Worm (Caenorhabditis elegans): ENCODE results near the gene T28F3.11.

Gene T28F3.11

DNA sequence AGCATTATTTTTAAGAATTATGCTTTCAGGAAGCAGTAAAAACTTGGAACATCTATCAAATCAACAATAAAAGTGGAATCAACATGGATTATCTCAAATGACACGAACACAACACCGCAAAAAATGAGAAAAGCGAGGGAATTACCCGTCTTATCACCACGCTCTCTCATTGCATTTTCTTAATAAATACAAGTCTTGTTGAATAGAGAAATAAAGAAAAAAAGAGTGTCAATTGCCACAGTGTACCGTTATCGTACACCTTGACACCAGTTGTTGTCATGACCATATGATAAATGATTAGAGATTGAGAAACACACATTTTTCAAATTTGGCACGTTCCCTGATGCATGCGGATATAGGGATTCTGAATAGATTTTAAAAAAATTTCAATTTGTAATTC lies 27.8 kb downstream of the T28F3.11 start:
- TF ChIP-seq aly-1 (tag; optimal IDR thresholded peaks at IDR 0.05) = no peak
- TF ChIP-seq flt-1 (GFP tag; IDR thresholded peaks at IDR 0.05) = no peak

DNA sequence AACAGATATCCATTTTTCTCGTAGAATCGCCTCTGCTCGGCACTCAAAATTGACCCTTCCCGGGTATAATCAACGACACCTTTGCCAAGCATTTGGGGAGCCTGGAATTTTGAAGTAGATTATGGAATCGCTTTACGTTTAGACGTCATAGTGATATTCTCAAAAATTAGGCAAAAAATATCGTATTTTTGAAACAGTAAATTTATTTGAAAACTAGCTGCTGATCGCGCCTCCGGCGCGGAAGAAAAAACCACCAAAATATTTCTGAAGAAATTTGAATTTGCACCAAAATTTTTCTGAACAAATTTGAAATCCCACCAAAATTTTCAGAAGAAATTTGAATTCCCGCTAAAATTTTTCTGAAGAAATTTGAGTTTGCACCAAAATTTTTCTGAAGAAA lies 29.1 kb downstream of the T28F3.11 start, which contains the start of gene ZK550.6:
Gene ZK550.6 (minus strand): TSS at position 101 of the 400 bp plus-strand sequence.
- TF ChIP-seq tra-4 (tag; optimal IDR thresholded peaks at IDR 0.05) = no peak
- no peak for TF ChIP-seq F13C5.2 (tag; optimal IDR thresholded peaks at IDR 0.05)
- no peak for TF ChIP-seq tbx-11 (GFP tag; IDR thresholded peaks at IDR 0.05)

DNA sequence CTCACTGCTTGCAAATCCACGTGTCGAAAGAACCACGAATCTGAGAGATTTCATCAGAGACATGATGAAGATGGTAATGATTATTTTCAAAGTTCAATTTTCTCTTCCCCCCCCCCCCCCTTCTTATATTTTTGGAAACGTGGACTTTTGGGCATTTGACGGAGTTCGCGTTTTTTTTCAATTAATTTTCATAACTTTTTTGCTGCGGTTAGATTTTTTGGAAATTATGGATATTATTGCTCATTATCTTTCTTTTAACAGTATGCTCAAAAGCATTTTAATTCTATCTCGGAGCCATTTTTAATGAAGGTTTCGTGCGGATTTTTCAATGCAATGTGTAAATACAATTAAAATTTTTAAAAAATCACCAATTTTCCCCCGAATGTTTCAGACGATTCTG lies 32.2 kb downstream of the T28F3.11 start, which contains the start of gene phyh-1:
Gene phyh-1 (minus strand): TSS at position 101 of the 400 bp plus-strand sequence.
- TF ChIP-seq tra-4 (tag; optimal IDR thresholded peaks at IDR 0.05) (no peak), ets-7 (tag; optimal IDR thresholded peaks at IDR 0.05) (no peak), hmg-4 (GFP tag; optimal IDR thresholded peaks at IDR 0.05) (no peak), hnd-1 (tag; optimal IDR thresholded peaks at IDR 0.05) (no peak), sea-1 (GFP tag; conservative IDR thresholded peaks at IDR 0.05) (no peak), F13C5.2 (tag; optimal IDR thresholded peaks at IDR 0.05) (no peak), pes-1 (GFP tag; IDR thresholded peaks at IDR 0.05) (no peak), aly-1 (tag; optimal IDR thresholded peaks at IDR 0.05) (no peak), ceh-36 (tag; optimal IDR thresholded peaks at IDR 0.05) (no peak), hmbx-1 (tag; optimal IDR thresholded peaks at IDR 0.05) (no peak), ama-1 (optimal IDR thresholded peaks at IDR 0.05) (no peak), tbx-37 (GFP tag; conservative IDR thresholded peaks at IDR 0.05) (no peak), tbx-11 (GFP tag; IDR thresholded peaks at IDR 0.05) (no peak), ceh-13 (GFP tag; optimal IDR thresholded peaks at IDR 0.05) (no peak), B0310.2 (tag; optimal IDR thresholded peaks at IDR 0.05) (no peak), scrt-1 (GFP tag; IDR thresholded peaks at IDR 0.05) (no peak), flt-1 (GFP tag; IDR thresholded peaks at IDR 0.05) (no peak)

DNA sequence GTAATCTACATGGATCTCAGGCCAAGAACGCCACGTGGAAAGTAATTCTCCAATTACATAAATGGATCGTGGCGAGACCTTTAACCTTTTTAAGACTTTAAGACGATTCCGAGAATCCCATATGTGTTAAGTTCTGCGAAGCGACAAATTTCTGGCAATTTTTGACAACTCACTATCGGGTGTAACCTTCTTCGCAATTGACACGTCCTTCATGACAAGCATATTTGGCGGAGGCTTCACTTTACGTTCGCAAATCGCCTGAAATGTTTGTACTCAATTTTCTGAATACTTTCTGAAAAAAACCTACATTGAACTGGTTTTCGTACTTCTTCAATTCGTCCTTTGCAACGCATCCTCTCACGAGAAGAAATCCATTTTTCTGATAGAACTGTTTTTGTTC lies 32.7 kb downstream of the T28F3.11 start:
- TF ChIP-seq hnd-1 (tag; optimal IDR thresholded peaks at IDR 0.05) = no peak

DNA sequence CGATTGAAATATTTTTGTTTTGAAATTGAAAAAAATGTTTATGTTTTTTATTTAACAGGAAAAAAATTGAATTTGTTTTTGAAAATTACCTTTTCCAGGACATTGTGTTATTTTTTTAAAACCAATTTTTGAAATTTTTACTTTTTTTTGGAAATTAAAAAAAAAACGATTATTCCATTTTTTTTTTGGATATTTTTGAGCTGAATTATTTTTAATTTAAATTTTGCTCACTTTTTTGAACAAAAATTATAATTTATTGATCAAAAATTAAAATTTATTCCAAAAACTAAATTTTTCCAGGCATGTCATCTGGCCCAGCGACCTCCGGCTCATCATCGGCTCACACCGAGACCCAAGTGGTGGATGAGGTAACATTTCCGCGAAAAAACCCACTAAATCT lies 36.5 kb downstream of the T28F3.11 start, which contains the start of gene gtf-2E1:
Gene gtf-2E1 (plus strand): TSS at position 301 of the 400 bp plus-strand sequence.
- TF ChIP-seq ama-1 (optimal IDR thresholded peaks at IDR 0.05) (no peak), tbx-11 (GFP tag; IDR thresholded peaks at IDR 0.05) (no peak), scrt-1 (GFP tag; IDR thresholded peaks at IDR 0.05) (no peak), B0310.2 (tag; optimal IDR thresholded peaks at IDR 0.05) (no peak), sea-1 (GFP tag; conservative IDR thresholded peaks at IDR 0.05) (no peak), tbx-37 (GFP tag; conservative IDR thresholded peaks at IDR 0.05) (no peak), F13C5.2 (tag; optimal IDR thresholded peaks at IDR 0.05) (no peak), aly-1 (tag; optimal IDR thresholded peaks at IDR 0.05) (no peak), tra-4 (tag; optimal IDR thresholded peaks at IDR 0.05) (no peak), ceh-13 (GFP tag; optimal IDR thresholded peaks at IDR 0.05) (no peak), hmbx-1 (tag; optimal IDR thresholded peaks at IDR 0.05) (no peak), ceh-36 (tag; optimal IDR thresholded peaks at IDR 0.05) (no peak), ets-7 (tag; optimal IDR thresholded peaks at IDR 0.05) (no peak), pes-1 (GFP tag; IDR thresholded peaks at IDR 0.05) (no peak), flt-1 (GFP tag; IDR thresholded peaks at IDR 0.05) (no peak), hnd-1 (tag; optimal IDR thresholded peaks at IDR 0.05) (no peak)

DNA sequence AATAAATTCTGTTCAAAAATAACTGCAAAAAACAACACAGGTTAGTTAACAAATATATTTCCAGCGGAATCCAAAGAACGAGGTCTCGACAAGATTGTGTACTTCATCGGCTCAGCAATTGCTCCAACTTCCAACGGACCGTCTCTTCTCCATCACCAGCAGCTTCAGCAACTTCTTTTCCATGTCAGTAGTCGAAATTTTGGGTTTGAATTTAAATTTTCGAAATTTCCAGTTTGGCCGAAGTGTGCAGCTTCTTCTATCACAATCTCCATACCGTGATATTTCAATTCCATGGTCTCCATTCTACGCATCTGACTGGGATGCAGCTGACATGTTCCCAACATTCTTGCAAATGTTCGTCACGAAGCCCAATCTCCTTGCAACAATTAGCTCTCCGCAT lies 38.0 kb downstream of the T28F3.11 start:
- no peak for TF ChIP-seq pes-1 (GFP tag; IDR thresholded peaks at IDR 0.05)
- no peak for TF ChIP-seq hmg-4 (GFP tag; optimal IDR thresholded peaks at IDR 0.05)
- TF ChIP-seq tra-4 (tag; optimal IDR thresholded peaks at IDR 0.05) = no peak
- TF ChIP-seq ceh-36 (tag; optimal IDR thresholded peaks at IDR 0.05) = no peak
- no peak for TF ChIP-seq tbx-37 (GFP tag; conservative IDR thresholded peaks at IDR 0.05)
- TF ChIP-seq ceh-13 (GFP tag; optimal IDR thresholded peaks at IDR 0.05) = no peak
- no peak for TF ChIP-seq ets-7 (tag; optimal IDR thresholded peaks at IDR 0.05)
- TF ChIP-seq scrt-1 (GFP tag; IDR thresholded peaks at IDR 0.05) = no peak
- no peak for TF ChIP-seq flt-1 (GFP tag; IDR thresholded peaks at IDR 0.05)
- no peak for TF ChIP-seq hnd-1 (tag; optimal IDR thresholded peaks at IDR 0.05)
- TF ChIP-seq ama-1 (optimal IDR thresholded peaks at IDR 0.05) = no peak
- TF ChIP-seq hmbx-1 (tag; optimal IDR thresholded peaks at IDR 0.05) = no peak
- no peak for TF ChIP-seq B0310.2 (tag; optimal IDR thresholded peaks at IDR 0.05)
- no peak for TF ChIP-seq F13C5.2 (tag; optimal IDR thresholded peaks at IDR 0.05)
- TF ChIP-seq tbx-11 (GFP tag; IDR thresholded peaks at IDR 0.05) = no peak
- TF ChIP-seq aly-1 (tag; optimal IDR thresholded peaks at IDR 0.05) = no peak

DNA sequence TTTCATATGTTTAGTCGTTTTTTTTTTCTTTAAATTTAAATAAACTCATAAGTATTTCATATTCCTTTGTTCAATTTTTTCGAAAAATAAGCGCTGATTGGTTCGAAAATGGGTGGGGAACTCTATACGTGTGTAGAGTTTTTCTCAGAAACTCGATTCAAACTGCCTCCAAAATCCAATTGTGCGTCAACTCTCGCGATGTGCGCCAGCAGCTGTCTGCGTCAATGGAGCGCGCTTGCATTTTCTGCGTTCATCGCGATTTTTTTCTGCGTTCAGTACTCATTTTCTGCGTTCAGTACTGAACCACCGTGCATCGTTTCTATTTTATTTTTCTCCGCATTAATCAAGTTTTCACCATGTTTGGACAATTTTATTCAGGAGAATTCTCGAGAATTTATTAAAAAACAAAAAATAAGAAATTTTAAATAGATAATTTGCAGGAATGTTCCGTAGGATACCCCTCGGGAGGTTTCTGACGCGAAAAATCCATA lies 41.7 kb downstream of the T28F3.11 start, which contains the start of gene eelo-2:
Gene eelo-2 (plus strand): TSS at position 441 of the 491 bp plus-strand sequence.
- TF ChIP-seq tbx-37 (GFP tag; conservative IDR thresholded peaks at IDR 0.05) = peak; percentile 50; the same call in 1 of the 2 replicates
- TF ChIP-seq F13C5.2 (tag; optimal IDR thresholded peaks at IDR 0.05) = peak; percentile 92
- no peak for TF ChIP-seq sea-1 (GFP tag; conservative IDR thresholded peaks at IDR 0.05)
- TF ChIP-seq ceh-13 (GFP tag; optimal IDR thresholded peaks at IDR 0.05) = no peak
- no peak for TF ChIP-seq ama-1 (optimal IDR thresholded peaks at IDR 0.05)
- TF ChIP-seq pes-1 (GFP tag; IDR thresholded peaks at IDR 0.05) = peak; percentile 72
- no peak for TF ChIP-seq B0310.2 (tag; optimal IDR thresholded peaks at IDR 0.05)
- TF ChIP-seq hnd-1 (tag; optimal IDR thresholded peaks at IDR 0.05) = peak; percentile 22
- TF ChIP-seq scrt-1 (GFP tag; IDR thresholded peaks at IDR 0.05) = 0 out of 2 replicates have a peak, but pooled peaks have one; percentile 31
- TF ChIP-seq flt-1 (GFP tag; IDR thresholded peaks at IDR 0.05) = 0 out of 2 replicates have a peak, but pooled peaks have one; percentile 36
- TF ChIP-seq tbx-11 (GFP tag; IDR thresholded peaks at IDR 0.05) = no peak
- TF ChIP-seq hmbx-1 (tag; optimal IDR thresholded peaks at IDR 0.05) = no peak
- peak; percentile 5 for TF ChIP-seq ceh-36 (tag; optimal IDR thresholded peaks at IDR 0.05)
- no peak for TF ChIP-seq ets-7 (tag; optimal IDR thresholded peaks at IDR 0.05)
- TF ChIP-seq tra-4 (tag; optimal IDR thresholded peaks at IDR 0.05) = no peak
- no peak for TF ChIP-seq aly-1 (tag; optimal IDR thresholded peaks at IDR 0.05)
- peak; percentile 89 for TF ChIP-seq hmg-4 (GFP tag; optimal IDR thresholded peaks at IDR 0.05)

DNA sequence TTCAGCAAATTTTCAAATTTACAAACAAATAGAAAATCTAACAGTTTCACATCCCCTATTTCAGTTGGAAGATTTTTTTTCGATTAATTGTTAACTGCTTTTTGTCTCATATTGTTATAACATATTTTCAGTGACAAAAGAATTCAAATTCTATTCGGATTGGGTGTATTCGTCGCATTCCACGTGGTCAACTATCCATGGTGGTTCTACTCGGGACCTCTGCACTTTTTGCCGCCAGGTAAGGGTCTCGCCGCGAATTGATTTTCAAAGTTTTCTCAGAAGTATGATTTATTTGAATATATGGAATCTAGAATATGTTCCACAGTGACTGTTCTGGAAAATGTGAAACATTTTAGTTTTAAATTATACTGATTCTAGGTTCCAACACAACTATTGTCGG lies 42.9 kb downstream of the T28F3.11 start:
- TF ChIP-seq B0310.2 (tag; optimal IDR thresholded peaks at IDR 0.05) (no peak), aly-1 (tag; optimal IDR thresholded peaks at IDR 0.05) (no peak)
